Fruit fly (Drosophila melanogaster) whole organism, embryonic: ENCODE measurements around the gene CG13931.
A peak's percentile ranks its signal among the peaks of the same experiment; 100 is the strongest.

Experiments
- Atf-2 ChIP-seq: fragments of 200-800 bp; sonication (Bioruptor generic); optimal IDR thresholded peaks from 2 replicates; lab custom pipeline; 2016; ENCODE audit warnings: missing biosample characterization, missing genetic modification characterization
- CG10431 ChIP-seq: fragments of 200-800 bp; sonication (Bioruptor generic); optimal IDR thresholded peaks from 3 replicates; lab custom pipeline; 2018; ENCODE audit warnings: missing biosample characterization, mild to moderate bottlenecking, missing genetic modification characterization
- CG12942 ChIP-seq: fragments of 200-800 bp; sonication (Bioruptor generic); optimal IDR thresholded peaks from 3 replicates; lab custom pipeline; 2016; ENCODE audit warnings: missing biosample characterization, missing genetic modification characterization
- CG13894 ChIP-seq: fragments of 200-800 bp; sonication (Bioruptor generic); optimal IDR thresholded peaks from 3 replicates; lab custom pipeline; 2018; ENCODE audit warnings: missing biosample characterization, mild to moderate bottlenecking, missing genetic modification characterization, moderate library complexity
- CG14667 ChIP-seq: fragments of 200-800 bp; sonication (Bioruptor generic); IDR thresholded peaks from 2 replicates; pipeline ENCODE4 v1.3.6; 2022; ENCODE audit warnings: missing biosample characterization, missing genetic modification characterization
- CG15011 ChIP-seq: fragments of 200-800 bp; sonication (Bioruptor generic); optimal IDR thresholded peaks from 3 replicates; lab custom pipeline; 2018; ENCODE audit warnings: missing biosample characterization, mild to moderate bottlenecking, missing genetic modification characterization
- CG17385 ChIP-seq: fragments of 200-800 bp; sonication (Bioruptor generic); optimal IDR thresholded peaks from 3 replicates; lab custom pipeline; 2018; ENCODE audit warnings: missing biosample characterization, mild to moderate bottlenecking, missing genetic modification characterization
- CG17568 ChIP-seq: fragments of 200-800 bp; sonication (Bioruptor generic); optimal IDR thresholded peaks from 2 replicates; lab custom pipeline; 2018; ENCODE audit warnings: missing biosample characterization, mild to moderate bottlenecking, missing genetic modification characterization, moderate library complexity
- CG2678 ChIP-seq: fragments of 200-800 bp; sonication (Bioruptor generic); optimal IDR thresholded peaks from 3 replicates; lab custom pipeline; 2019; ENCODE audit warnings: missing biosample characterization, mild to moderate bottlenecking, missing genetic modification characterization, moderate library complexity
- CG3995 ChIP-seq: fragments of 200-800 bp; sonication (Bioruptor generic); optimal IDR thresholded peaks from 3 replicates; lab custom pipeline; 2016; ENCODE audit warnings: missing biosample characterization, missing genetic modification characterization
- CG43689 ChIP-seq: fragments of 200-800 bp; sonication (Bioruptor generic); IDR thresholded peaks from 2 replicates; pipeline ENCODE4 v1.3.6; 2022; ENCODE audit warnings: missing biosample characterization, missing genetic modification characterization
- CG4617 ChIP-seq: fragments of 200-800 bp; sonication (Bioruptor generic); optimal IDR thresholded peaks from 3 replicates; lab custom pipeline; 2016; ENCODE audit warnings: missing biosample characterization, missing genetic modification characterization, borderline replicate concordance
- CG5180 ChIP-seq: fragments of 200-800 bp; sonication (Bioruptor generic); optimal IDR thresholded peaks from 3 replicates; lab custom pipeline; 2017; ENCODE audit warnings: missing biosample characterization, missing genetic modification characterization, mild to moderate bottlenecking, moderate library complexity, missing genetic modification reagents
- CG8281 ChIP-seq: fragments of 200-800 bp; sonication (Bioruptor generic); optimal IDR thresholded peaks from 2 replicates; lab custom pipeline; 2018; ENCODE audit warnings: missing biosample characterization, mild to moderate bottlenecking, missing genetic modification characterization, moderate library complexity
- CG9797 ChIP-seq: fragments of 200-800 bp; sonication (Bioruptor generic); optimal IDR thresholded peaks from 3 replicates; lab custom pipeline; 2018; ENCODE audit warnings: missing biosample characterization, mild to moderate bottlenecking, missing genetic modification characterization
- CTCF ChIP-seq: fragments of 200-800 bp; sonication (Bioruptor generic); optimal IDR thresholded peaks from 2 replicates; lab custom pipeline; 2017; ENCODE audit warnings: missing biosample characterization, mild to moderate bottlenecking, missing genetic modification characterization, moderate library complexity
- Dip2 ChIP-seq: fragments of 200-800 bp; sonication (Bioruptor generic); IDR thresholded peaks from 2 replicates; pipeline ENCODE4 v1.3.6; 2022; ENCODE audit warnings: missing biosample characterization, missing genetic modification characterization
- Dip3 ChIP-seq: fragments of 200-800 bp; sonication (Bioruptor generic); optimal IDR thresholded peaks from 3 replicates; lab custom pipeline; 2016; ENCODE audit warnings: missing biosample characterization, missing genetic modification characterization
- Dll ChIP-seq: fragments of 200-800 bp; sonication (Bioruptor generic); IDR thresholded peaks from 4 replicates; pipeline ENCODE4 v1.3.6; 2022; ENCODE audit warnings: missing biosample characterization, missing genetic modification characterization; ENCODE audit not compliant: partially characterized antibody
- E2f2 ChIP-seq: fragments of 200-800 bp; sonication (Bioruptor generic); IDR thresholded peaks from 2 replicates; pipeline ENCODE4 v1.3.6; 2022; ENCODE audit warnings: missing biosample characterization, missing genetic modification characterization
- HHEX ChIP-seq: fragments of 200-800 bp; sonication (Bioruptor generic); optimal IDR thresholded peaks from 3 replicates; lab custom pipeline; 2017; ENCODE audit warnings: missing biosample characterization, mild to moderate bottlenecking, missing genetic modification characterization, missing genetic modification reagents
- Hr3 ChIP-seq: fragments of 200-800 bp; sonication (Bioruptor generic); optimal IDR thresholded peaks from 3 replicates; lab custom pipeline; 2016; ENCODE audit warnings: missing biosample characterization, missing genetic modification characterization
- Jarid2 ChIP-seq: fragments of 200-800 bp; sonication (Bioruptor generic); optimal IDR thresholded peaks from 3 replicates; lab custom pipeline; 2017; ENCODE audit warnings: mild to moderate bottlenecking, missing biosample characterization, missing genetic modification reagents, missing genetic modification characterization
- Mrtf ChIP-seq: fragments of 200-800 bp; sonication (Bioruptor generic); IDR thresholded peaks from 3 replicates; pipeline ENCODE4 v1.3.6; 2022; ENCODE audit warnings: missing biosample characterization, missing genetic modification characterization
- NFAT ChIP-seq: fragments of 200-800 bp; sonication (Bioruptor generic); IDR thresholded peaks from 2 replicates; pipeline ENCODE4 v1.3.6; 2022; ENCODE audit warnings: missing biosample characterization, missing genetic modification characterization
- Rfx ChIP-seq: fragments of 200-800 bp; sonication (Bioruptor generic); IDR thresholded peaks from 2 replicates; pipeline ENCODE4 v1.3.6; 2022; ENCODE audit warnings: missing biosample characterization, missing genetic modification characterization
- Trl ChIP-seq, 3 experiments: fragments of >200 bp in 2 of 3; fragments of 200-800 bp in 1 of 3; sonication (Bioruptor generic) in 1 of 3; optimal IDR thresholded peaks; 2 replicates in 1 of 3; 3 replicates in 2 of 3; lab custom pipeline; 2016 to 2017; ENCODE audit warnings: missing biosample characterization in 1 of 3, missing genetic modification characterization in 1 of 3
- ac ChIP-seq: fragments of 200-800 bp; sonication (Bioruptor generic); optimal IDR thresholded peaks from 3 replicates; lab custom pipeline; 2017; ENCODE audit warnings: missing biosample characterization, mild to moderate bottlenecking, missing genetic modification characterization
- az2 ChIP-seq: fragments of 200-800 bp; sonication (Bioruptor generic); optimal IDR thresholded peaks from 3 replicates; lab custom pipeline; 2016; ENCODE audit warnings: missing biosample characterization, missing genetic modification characterization
- chif ChIP-seq, 2 experiments: fragments of 200-800 bp; sonication (Bioruptor generic); optimal IDR thresholded peaks; 3 replicates each; lab custom pipeline; 2016; ENCODE audit warnings: missing biosample characterization in 2 of 2, missing genetic modification characterization in 2 of 2
- chm ChIP-seq: fragments of 200-800 bp; sonication (Bioruptor generic); IDR thresholded peaks from 2 replicates; pipeline ENCODE4 v1.3.6; 2022; ENCODE audit warnings: missing biosample characterization, missing genetic modification characterization
- corto ChIP-seq: fragments of 200-800 bp; sonication (Bioruptor generic); optimal IDR thresholded peaks from 2 replicates; lab custom pipeline; 2016; ENCODE audit warnings: missing biosample characterization, mild to moderate bottlenecking, missing genetic modification characterization, moderate library complexity
- croc ChIP-seq: fragments of 200-800 bp; sonication (Bioruptor generic); conservative IDR thresholded peaks from 3 replicates; pipeline ENCODE4 v1.3.6; 2022; ENCODE audit warnings: missing biosample characterization, missing genetic modification characterization
- dpn ChIP-seq, 2 experiments: fragments of 200-800 bp; sonication (Bioruptor generic); optimal IDR thresholded peaks; 3 replicates each; lab custom pipeline; 2016; ENCODE audit warnings: missing biosample characterization in 2 of 2, missing genetic modification characterization in 2 of 2
- eyg ChIP-seq: fragments of 200-800 bp; sonication (Bioruptor generic); optimal IDR thresholded peaks from 3 replicates; lab custom pipeline; 2016; ENCODE audit warnings: missing biosample characterization, missing genetic modification characterization
- gem ChIP-seq: fragments of 200-800 bp; sonication (Bioruptor generic); optimal IDR thresholded peaks from 2 replicates; lab custom pipeline; 2019; ENCODE audit warnings: missing biosample characterization, mild to moderate bottlenecking, missing genetic modification characterization, moderate library complexity
- grau ChIP-seq: fragments of 200-800 bp; optimal IDR thresholded peaks from 3 replicates; lab custom pipeline; 2019; ENCODE audit warnings: missing biosample characterization, mild to moderate bottlenecking, missing genetic modification characterization, moderate library complexity
- ham ChIP-seq: fragments of 200-800 bp; sonication (Bioruptor generic); IDR thresholded peaks from 2 replicates; pipeline ENCODE4 v1.3.6; 2022; ENCODE audit warnings: missing biosample characterization, missing genetic modification characterization
- hbn ChIP-seq: fragments of 200-800 bp; sonication (Bioruptor generic); IDR thresholded peaks from 2 replicates; pipeline ENCODE4 v1.3.6; 2022; ENCODE audit warnings: missing biosample characterization, missing genetic modification characterization; ENCODE audit not compliant: partially characterized antibody
- ind ChIP-seq: fragments of 200-800 bp; sonication (Bioruptor generic); optimal IDR thresholded peaks from 3 replicates; lab custom pipeline; 2016; ENCODE audit warnings: missing biosample characterization, missing genetic modification characterization
- jing ChIP-seq: fragments of 200-800 bp; sonication (Bioruptor generic); optimal IDR thresholded peaks from 2 replicates; lab custom pipeline; 2018; ENCODE audit warnings: missing biosample characterization, mild to moderate bottlenecking, missing genetic modification characterization
- lov ChIP-seq, 2 experiments: fragments of 200-800 bp in 1 of 2; fragments of >200 bp in 1 of 2; sonication (Bioruptor generic) in 1 of 2; IDR thresholded peaks in 1 of 2; optimal IDR thresholded peaks in 1 of 2; 2 replicates in 1 of 2; 3 replicates in 1 of 2; pipeline versions ENCODE4 v1.3.6 to Lab custom; 2017 to 2022; ENCODE audit warnings: missing biosample characterization in 1 of 2, missing genetic modification characterization in 1 of 2
- nerfin-1 ChIP-seq: fragments of 200-800 bp; sonication (Bioruptor generic); optimal IDR thresholded peaks from 3 replicates; lab custom pipeline; 2019; ENCODE audit warnings: missing biosample characterization, mild to moderate bottlenecking, missing genetic modification characterization, moderate library complexity
- nmo ChIP-seq: fragments of 200-800 bp; sonication (Bioruptor generic); optimal IDR thresholded peaks from 2 replicates; lab custom pipeline; 2018; ENCODE audit warnings: missing biosample characterization, mild to moderate bottlenecking, missing genetic modification characterization, moderate library complexity
- sr ChIP-seq: fragments of 200-800 bp; sonication (Bioruptor generic); IDR thresholded peaks from 3 replicates; pipeline ENCODE4 v1.3.6; 2022; ENCODE audit warnings: missing biosample characterization, missing genetic modification characterization
- tin ChIP-seq: fragments of 200-800 bp; sonication (Bioruptor generic); optimal IDR thresholded peaks from 3 replicates; lab custom pipeline; 2016; ENCODE audit warnings: missing biosample characterization, missing genetic modification characterization
- tup ChIP-seq: fragments of 200-800 bp; sonication (Bioruptor generic); optimal IDR thresholded peaks from 2 replicates; lab custom pipeline; 2016; ENCODE audit warnings: missing biosample characterization, mild to moderate bottlenecking, missing genetic modification characterization, moderate library complexity
- usp ChIP-seq: fragments of >200 bp; optimal IDR thresholded peaks from 2 replicates; lab custom pipeline; 2017; ENCODE audit warnings: missing biosample characterization, missing genetic modification characterization
- vnd ChIP-seq: fragments of 200-800 bp; sonication (Bioruptor generic); IDR thresholded peaks from 3 replicates; pipeline ENCODE4 v1.3.6; 2022; ENCODE audit warnings: missing biosample characterization, missing genetic modification characterization; ENCODE audit not compliant: partially characterized antibody
- zen ChIP-seq: fragments of 200-800 bp; sonication (Bioruptor generic); optimal IDR thresholded peaks from 3 replicates; lab custom pipeline; 2018; ENCODE audit warnings: missing biosample characterization, mild to moderate bottlenecking, missing genetic modification characterization, moderate library complexity

CG13931 gene

dm6 chr3L:1668504-1668903 is 33.7 kb downstream of the CG13931 start, which contains the start of gene RpL23A (continued):
- TF ChIP-seq ac (peak; percentile 86), dpn (GFP tag; optimal IDR thresholded peaks at IDR 0.05; lab: Kevin White, UChicago) (peak; percentile 93 to 98), CG14667 (GFP tag; lab: Robert Waterston, UW) (peak; percentile 85), nmo (peak; percentile 91), zen (tag; lab: Kevin White, UChicago) (peak; percentile 90), lov (optimal IDR thresholded peaks at IDR 0.05; lab: Kevin White, UChicago) (no peak), lov (GFP tag; IDR thresholded peaks at IDR 0.05; lab: Robert Waterston, UW) (peak; percentile 97), Dll (GFP tag; lab: Robert Waterston, UW) (no peak), gem (tag; lab: Kevin White, UChicago) (peak; percentile 84), CG12942 (GFP tag; lab: Kevin White, UChicago) (peak; percentile 95), HHEX (GFP tag; lab: Kevin White, UChicago) (peak; percentile 97), grau (tag; lab: Kevin White, UChicago) (peak; percentile 88), tup (GFP tag; lab: Kevin White, UChicago) (peak; percentile 85), usp (GFP tag; lab: Kevin White, UChicago) (no peak), Jarid2 (GFP tag; lab: Kevin White, UChicago) (peak; percentile 85), CG17385 (peak; percentile 89), CG13894 (tag; lab: Kevin White, UChicago) (peak; percentile 95), corto (GFP tag; lab: Kevin White, UChicago) (no peak), CG43689 (GFP tag; lab: Robert Waterston, UW) (peak; percentile 90), Dip2 (no peak), Trl (optimal IDR thresholded peaks at IDR 0.05; lab: Kevin White, UChicago) (peak in 1 of 2 experiments; percentile 18), Trl (GFP tag; optimal IDR thresholded peaks at IDR 0.05; lab: Kevin White, UChicago) (peak; percentile 99), ind (peak; percentile 92), tin (peak; percentile 93), CG5180 (GFP tag; lab: Kevin White, UChicago) (peak; percentile 76), eyg (GFP tag; lab: Kevin White, UChicago) (peak; percentile 96), NFAT (peak; percentile 97), CG9797 (GFP tag; lab: Kevin White, UChicago) (peak; percentile 91), sr (GFP tag; lab: Robert Waterston, UW) (peak; percentile 92), Dip3 (GFP tag; lab: Kevin White, UChicago) (peak; percentile 94), Hr3 (GFP tag; lab: Kevin White, UChicago) (peak; percentile 92), vnd (no peak), croc (GFP tag; lab: Robert Waterston, UW) (peak; percentile 85), CG4617 (GFP tag; lab: Kevin White, UChicago) (peak; percentile 93), ham (peak; percentile 91), chm (GFP tag; lab: Robert Waterston, UW) (peak; percentile 97), CG2678 (tag; lab: Kevin White, UChicago) (peak; percentile 85), CG17568 (GFP tag; lab: Kevin White, UChicago) (no peak), E2f2 (GFP tag; lab: Robert Waterston, UW) (peak; percentile 90), CG3995 (peak; percentile 81), CG15011 (GFP tag; lab: Kevin White, UChicago) (peak; percentile 92), CG8281 (tag; lab: Kevin White, UChicago) (peak; percentile 75), chif (GFP tag; optimal IDR thresholded peaks at IDR 0.05; lab: Kevin White, UChicago) (peak; percentile 95 to 96), Rfx (GFP tag; lab: Robert Waterston, UW) (peak; percentile 99), CG10431 (GFP tag; lab: Kevin White, UChicago) (peak; percentile 92), Mrtf (GFP tag; lab: Robert Waterston, UW) (peak; percentile 90), CTCF (GFP tag; lab: Kevin White, UChicago) (peak; percentile 65), hbn (GFP tag; lab: Robert Waterston, UW) (no peak), nerfin-1 (tag; lab: Kevin White, UChicago) (peak; percentile 90), az2 (GFP tag; lab: Kevin White, UChicago) (peak; percentile 89), Atf-2 (GFP tag; lab: Kevin White, UChicago) (peak; percentile 93), jing (GFP tag; lab: Kevin White, UChicago) (peak; percentile 89)
